Fruit fly (Drosophila melanogaster): Measurements from ENCODE around the gene Acsf3.

- no peak for TF ChIP-seq rn (GFP tag; IDR thresholded peaks at IDR 0.05)
- TF ChIP-seq fd96Ca (GFP tag; IDR thresholded peaks at IDR 0.05) = no peak
- TF ChIP-seq CG12605 (GFP tag; IDR thresholded peaks at IDR 0.05) = no peak
- TF ChIP-seq D1 (tag; optimal IDR thresholded peaks at IDR 0.05) = no peak
- TF ChIP-seq CG14655 (GFP tag; optimal IDR thresholded peaks at IDR 0.05) = no peak
- TF ChIP-seq Pif1A (GFP tag; optimal IDR thresholded peaks at IDR 0.05) = no peak
- no peak for TF ChIP-seq Pif1B (GFP tag; optimal IDR thresholded peaks at IDR 0.05)
- no peak for TF ChIP-seq EcR (GFP tag; optimal IDR thresholded peaks at IDR 0.05)
- TF ChIP-seq CG15710 (tag; optimal IDR thresholded peaks at IDR 0.05) = no peak
- no peak for TF ChIP-seq CG34367 (tag; optimal IDR thresholded peaks at IDR 0.05)
- no peak for TF ChIP-seq CG13204 (GFP tag; optimal IDR thresholded peaks at IDR 0.05)
- no peak for TF ChIP-seq gl (tag; optimal IDR thresholded peaks at IDR 0.05)
Observed at dm6 chrX:7295973-7296372, 32.9 kb upstream of the Acsf3 start.
